Worm (Caenorhabditis elegans) whole organism, L4 larva: ENCODE measurements around the gene str-108.

Experiments
- F49E8.2 ChIP-seq: sonication (generic microtip); optimal IDR thresholded peaks from 2 replicates; lab custom pipeline; 2016; ENCODE audit warnings: missing compliant biosample characterization, mild to moderate bottlenecking, missing genetic modification characterization, borderline replicate concordance
- ceh-62 ChIP-seq: sonication (generic microtip); optimal IDR thresholded peaks from 2 replicates; lab custom pipeline; 2017; ENCODE audit warnings: missing biosample characterization, missing genetic modification characterization
- ces-1 ChIP-seq: fragments of 150-350 bp; sonication (generic microtip); optimal IDR thresholded peaks from 4 replicates; lab custom pipeline; 2014; ENCODE audit warnings: missing biosample characterization, missing genetic modification reagents, missing genetic modification characterization
- cey-2 ChIP-seq: sonication (generic microtip); optimal IDR thresholded peaks from 3 replicates; lab custom pipeline; 2017; ENCODE audit warnings: missing genetic modification characterization, mild to moderate bottlenecking, missing compliant biosample characterization, antibody characterized with exemption, borderline replicate concordance; ENCODE audit not compliant: insufficient read depth
- dmd-8 ChIP-seq: fragments of 200-800 bp; sonication (Bioruptor generic); IDR thresholded peaks from 2 replicates; pipeline ENCODE4 v1.3.6; 2022; ENCODE audit warnings: missing genetic modification characterization, missing compliant biosample characterization
- dve-1 ChIP-seq: sonication (generic microtip); optimal IDR thresholded peaks from 2 replicates; lab custom pipeline; 2017; ENCODE audit warnings: antibody characterized with exemption, mild to moderate bottlenecking, missing genetic modification characterization, missing compliant biosample characterization; ENCODE audit not compliant: insufficient read depth
- egl-43 ChIP-seq: fragments of 200-800 bp; sonication (Bioruptor generic); IDR thresholded peaks from 2 replicates; pipeline ENCODE4 v1.3.6; 2022; ENCODE audit warnings: missing genetic modification reagents, missing genetic modification characterization, missing compliant biosample characterization
- fos-1 ChIP-seq: fragments of 150-350 bp; optimal IDR thresholded peaks from 2 replicates; lab custom pipeline; 2014; ENCODE audit warnings: missing biosample characterization, missing genetic modification characterization
- lin-15B ChIP-seq: fragments of 150-350 bp; sonication (generic microtip); optimal IDR thresholded peaks from 3 replicates; lab custom pipeline; 2014; ENCODE audit warnings: missing biosample characterization, missing genetic modification characterization
- lin-29 ChIP-seq: fragments of 200-800 bp; sonication (Bioruptor generic); IDR thresholded peaks from 2 replicates; pipeline ENCODE4 v1.3.6; 2022; ENCODE audit warnings: missing genetic modification reagents, missing genetic modification characterization, missing compliant biosample characterization
- lin-39 ChIP-seq: fragments of 150-350 bp; optimal IDR thresholded peaks from 2 replicates; lab custom pipeline; 2014; ENCODE audit warnings: missing biosample characterization, missing genetic modification reagents, missing genetic modification characterization
- pqm-1 ChIP-seq: sonication (generic microtip); optimal IDR thresholded peaks from 2 replicates; lab custom pipeline; 2017; ENCODE audit warnings: missing biosample characterization, missing genetic modification characterization
- zfp-3 ChIP-seq: fragments of 200-800 bp; sonication (Bioruptor generic); conservative IDR thresholded peaks from 2 replicates; pipeline ENCODE4 v1.3.6; 2022; ENCODE audit warnings: missing genetic modification reagents, missing genetic modification characterization, missing compliant biosample characterization

ce11 chrV:16190485-16190884 lies 24.4 kb downstream of the str-108 start, which contains the start of gene srh-281:
- TF ChIP-seq ces-1 (GFP tag; lab: Kevin White, UChicago), result no peak
- TF ChIP-seq lin-29, result no peak
- TF ChIP-seq fos-1 (tag; lab: Kevin White, UChicago), result no peak
- no peak for TF ChIP-seq ceh-62 (tag; lab: Kevin White, UChicago)
- no peak for TF ChIP-seq egl-43 (GFP tag; lab: Robert Waterston, UW)
- no peak for TF ChIP-seq F49E8.2 (tag; lab: Kevin White, UChicago)
- TF ChIP-seq lin-39, result no peak
- no peak for TF ChIP-seq cey-2 (tag; lab: Kevin White, UChicago)
- TF ChIP-seq lin-15B (tag; lab: Kevin White, UChicago), result no peak
- TF ChIP-seq pqm-1 (tag; lab: Kevin White, UChicago), result no peak
- TF ChIP-seq zfp-3 (GFP tag; lab: Robert Waterston, UW), result no peak
- TF ChIP-seq dmd-8 (GFP tag; lab: Robert Waterston, UW), result no peak
- TF ChIP-seq dve-1, result no peak
